Fruit fly (Drosophila melanogaster) whole organism, pupa: Measurements from ENCODE around the gene CG42246.

Experiments
- CG10348 ChIP-seq: fragments of 200-800 bp; sonication (Bioruptor generic); IDR thresholded peaks from 2 replicates; pipeline ENCODE4 v1.3.6; 2022; ENCODE audit warnings: missing biosample characterization, missing genetic modification characterization
- CG12605 ChIP-seq: fragments of 200-800 bp; sonication (Bioruptor generic); IDR thresholded peaks from 2 replicates; pipeline ENCODE4 v1.3.6; 2022; ENCODE audit warnings: missing biosample characterization, missing genetic modification characterization
- CG13204 ChIP-seq: fragments of 200-800 bp; sonication (Bioruptor generic); optimal IDR thresholded peaks from 2 replicates; lab custom pipeline; 2018; ENCODE audit warnings: missing biosample characterization, mild to moderate bottlenecking, missing genetic modification characterization, moderate library complexity
- CG14655 ChIP-seq: fragments of 200-800 bp; sonication (Bioruptor generic); optimal IDR thresholded peaks from 3 replicates; lab custom pipeline; 2017; ENCODE audit warnings: mild to moderate bottlenecking, missing biosample characterization, missing genetic modification reagents, missing genetic modification characterization
- CG15710 ChIP-seq: fragments of 200-800 bp; sonication (Bioruptor generic); optimal IDR thresholded peaks from 2 replicates; lab custom pipeline; 2018; ENCODE audit warnings: missing biosample characterization, mild to moderate bottlenecking, missing genetic modification characterization, moderate library complexity
- CG17806 ChIP-seq: fragments of 200-800 bp; sonication (Bioruptor generic); optimal IDR thresholded peaks from 2 replicates; lab custom pipeline; 2018; ENCODE audit warnings: missing biosample characterization, mild to moderate bottlenecking, missing genetic modification characterization, moderate library complexity
- CG32121 ChIP-seq: fragments of 200-800 bp; sonication (Bioruptor generic); IDR thresholded peaks from 2 replicates; pipeline ENCODE4 v1.3.6; 2022; ENCODE audit warnings: missing biosample characterization, missing genetic modification characterization
- CG34367 ChIP-seq: fragments of 200-800 bp; sonication (Bioruptor generic); optimal IDR thresholded peaks from 2 replicates; lab custom pipeline; 2018; ENCODE audit warnings: missing biosample characterization, mild to moderate bottlenecking, missing genetic modification characterization
- CG4496 ChIP-seq: fragments of 200-800 bp; sonication (Bioruptor generic); IDR thresholded peaks from 3 replicates; pipeline ENCODE4 v1.3.6; 2022; ENCODE audit warnings: missing biosample characterization, missing genetic modification characterization
- CG8159 ChIP-seq: fragments of 200-800 bp; sonication (Bioruptor generic); optimal IDR thresholded peaks from 3 replicates; lab custom pipeline; 2018; ENCODE audit warnings: missing biosample characterization, mild to moderate bottlenecking, missing genetic modification characterization, moderate library complexity
- CG8301 ChIP-seq: fragments of 200-800 bp; sonication (Bioruptor generic); optimal IDR thresholded peaks from 2 replicates; lab custom pipeline; 2018; ENCODE audit warnings: missing biosample characterization, mild to moderate bottlenecking, missing genetic modification characterization
- CG9948 ChIP-seq: fragments of 200-800 bp; sonication (Bioruptor generic); optimal IDR thresholded peaks from 2 replicates; lab custom pipeline; 2018; ENCODE audit warnings: missing biosample characterization, mild to moderate bottlenecking, missing genetic modification characterization, moderate library complexity
- D1 ChIP-seq: fragments of 200-800 bp; sonication (Bioruptor generic); optimal IDR thresholded peaks from 2 replicates; lab custom pipeline; 2018; ENCODE audit warnings: missing biosample characterization, mild to moderate bottlenecking, missing genetic modification characterization, moderate library complexity
- EcR ChIP-seq: fragments of 200-800 bp; sonication (Bioruptor generic); optimal IDR thresholded peaks from 3 replicates; lab custom pipeline; 2019; ENCODE audit warnings: missing biosample characterization, missing genetic modification characterization, mild to moderate bottlenecking, moderate library complexity, missing genetic modification reagents
- Ets98B ChIP-seq: fragments of 200-800 bp; sonication (Bioruptor generic); IDR thresholded peaks from 2 replicates; pipeline ENCODE4 v1.3.6; 2022; ENCODE audit warnings: missing biosample characterization, missing genetic modification characterization
- Pif1A ChIP-seq: fragments of 200-800 bp; sonication (Bioruptor generic); optimal IDR thresholded peaks from 3 replicates; lab custom pipeline; 2016; ENCODE audit warnings: missing biosample characterization, missing genetic modification characterization
- Pif1B ChIP-seq: fragments of 200-800 bp; sonication (Bioruptor generic); optimal IDR thresholded peaks from 3 replicates; lab custom pipeline; 2016; ENCODE audit warnings: missing biosample characterization, missing genetic modification characterization
- Snoo ChIP-seq: fragments of 200-800 bp; sonication (Bioruptor generic); optimal IDR thresholded peaks from 3 replicates; lab custom pipeline; 2017; ENCODE audit warnings: missing biosample characterization, mild to moderate bottlenecking, missing genetic modification characterization, inconsistent platforms
- fd96Ca ChIP-seq: fragments of 200-800 bp; sonication (Bioruptor generic); IDR thresholded peaks from 3 replicates; pipeline ENCODE4 v1.3.6; 2022; ENCODE audit warnings: missing biosample characterization, missing genetic modification characterization
- gl ChIP-seq: fragments of 200-800 bp; sonication (Bioruptor generic); optimal IDR thresholded peaks from 2 replicates; lab custom pipeline; 2018; ENCODE audit warnings: missing biosample characterization, mild to moderate bottlenecking, missing genetic modification characterization
- rn ChIP-seq: fragments of 200-800 bp; sonication (Bioruptor generic); IDR thresholded peaks from 2 replicates; pipeline ENCODE4 v1.3.6; 2022; ENCODE audit warnings: missing biosample characterization, missing genetic modification characterization

Gene CG42246

DNA sequence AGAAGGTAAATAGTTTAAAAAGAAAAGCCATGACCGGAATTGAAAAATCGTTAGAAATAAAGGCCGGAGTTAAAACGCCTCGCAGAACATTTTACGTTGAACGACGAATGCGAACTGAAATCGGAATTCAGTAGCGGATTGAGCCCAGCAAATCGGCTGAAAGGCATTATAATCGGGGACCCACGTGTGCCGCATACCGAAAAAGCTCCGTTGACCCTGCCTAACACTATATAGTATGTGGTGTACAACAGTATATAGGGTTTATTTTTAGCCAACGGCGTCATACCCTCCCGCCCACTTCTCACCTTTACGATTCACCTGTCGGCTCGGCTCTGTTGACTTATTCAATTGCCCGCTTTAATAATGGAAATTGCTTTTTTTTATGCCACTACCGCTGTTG, at the start of gene CG42246:
CG42246 (minus strand) TSS at position 101 of the 400 bp plus-strand sequence.
- TF ChIP-seq CG17806 (tag; lab: Kevin White, UChicago) = no peak
- no peak for TF ChIP-seq CG13204
- TF ChIP-seq fd96Ca (GFP tag; lab: Robert Waterston, UW) = no peak
- no peak for TF ChIP-seq CG9948 (tag; lab: Kevin White, UChicago)
- no peak for TF ChIP-seq rn (GFP tag; lab: Robert Waterston, UW)
- no peak for TF ChIP-seq CG8159 (tag; lab: Kevin White, UChicago)
- TF ChIP-seq Ets98B (GFP tag; lab: Robert Waterston, UW) = no peak
- no peak for TF ChIP-seq CG34367 (tag; lab: Kevin White, UChicago)
- TF ChIP-seq Snoo = no peak
- no peak for TF ChIP-seq D1 (tag; lab: Kevin White, UChicago)
- TF ChIP-seq EcR = no peak
- TF ChIP-seq CG15710 = no peak
- TF ChIP-seq CG14655 (GFP tag; lab: Kevin White, UChicago) = no peak
- no peak for TF ChIP-seq Pif1B (GFP tag; lab: Kevin White, UChicago)
- no peak for TF ChIP-seq CG4496
- TF ChIP-seq Pif1A = no peak
- TF ChIP-seq CG10348 (GFP tag; lab: Robert Waterston, UW) = no peak
- no peak for TF ChIP-seq CG8301 (tag; lab: Kevin White, UChicago)

DNA sequence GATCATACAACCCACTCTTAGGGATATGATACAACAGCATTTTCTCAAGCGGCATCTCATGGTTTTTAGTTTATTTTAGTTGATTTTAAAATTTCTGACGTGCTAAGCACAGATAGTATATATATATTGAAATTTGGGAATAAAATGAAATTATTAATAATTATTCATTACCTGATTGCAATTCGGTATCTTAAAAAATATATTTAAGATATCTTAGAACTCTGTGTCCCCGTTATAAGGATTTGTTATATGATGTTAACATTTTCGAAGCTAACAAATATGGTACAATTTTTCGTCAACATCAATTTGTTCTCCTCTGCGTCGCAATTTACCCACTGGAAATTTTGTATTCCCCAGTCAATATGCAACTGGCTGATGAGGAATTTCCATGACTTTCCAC, 41.5 kb upstream of the CG42246 start, which contains the start of gene CG43198:
CG43198 (minus strand) TSS at position 101 of the 400 bp plus-strand sequence.
- TF ChIP-seq CG14655 (GFP tag; lab: Kevin White, UChicago) (no peak), CG8159 (tag; lab: Kevin White, UChicago) (no peak), CG32121 (GFP tag; lab: Robert Waterston, UW) (no peak), CG12605 (no peak), D1 (tag; lab: Kevin White, UChicago) (no peak), rn (GFP tag; lab: Robert Waterston, UW) (no peak), CG13204 (no peak), CG8301 (tag; lab: Kevin White, UChicago) (no peak), Pif1B (GFP tag; lab: Kevin White, UChicago) (no peak), CG17806 (tag; lab: Kevin White, UChicago) (no peak), Ets98B (GFP tag; lab: Robert Waterston, UW) (no peak), gl (tag; lab: Kevin White, UChicago) (no peak), Snoo (no peak), EcR (no peak)

dm6 chrX:7451909-7452308, 40.2 kb upstream of the CG42246 start, which contains the start of gene CG11368:
Gene CG11368, plus strand, starts transcription at chrX:7452209.
- no peak for TF ChIP-seq CG15710
- no peak for TF ChIP-seq CG8301 (tag; lab: Kevin White, UChicago)
- no peak for TF ChIP-seq CG10348 (GFP tag; lab: Robert Waterston, UW)
- no peak for TF ChIP-seq CG14655 (GFP tag; lab: Kevin White, UChicago)
- TF ChIP-seq Ets98B (GFP tag; lab: Robert Waterston, UW) = no peak

dm6 chrX:7445023-7445422, 33.3 kb upstream of the CG42246 start:
- TF ChIP-seq gl (tag; lab: Kevin White, UChicago) (no peak), CG15710 (no peak), CG12605 (no peak), CG13204 (no peak), Pif1B (GFP tag; lab: Kevin White, UChicago) (no peak), Pif1A (no peak), rn (GFP tag; lab: Robert Waterston, UW) (no peak), CG32121 (GFP tag; lab: Robert Waterston, UW) (no peak), CG14655 (GFP tag; lab: Kevin White, UChicago) (no peak), CG8159 (tag; lab: Kevin White, UChicago) (no peak), CG9948 (tag; lab: Kevin White, UChicago) (no peak), CG10348 (GFP tag; lab: Robert Waterston, UW) (no peak), Ets98B (GFP tag; lab: Robert Waterston, UW) (no peak)

- TF ChIP-seq CG13204 (no peak), CG8301 (tag; lab: Kevin White, UChicago) (no peak), D1 (tag; lab: Kevin White, UChicago) (no peak), CG34367 (tag; lab: Kevin White, UChicago) (no peak), Pif1B (GFP tag; lab: Kevin White, UChicago) (no peak), rn (GFP tag; lab: Robert Waterston, UW) (no peak), CG15710 (no peak), CG4496 (no peak), Ets98B (GFP tag; lab: Robert Waterston, UW) (no peak), CG32121 (GFP tag; lab: Robert Waterston, UW) (no peak), CG14655 (GFP tag; lab: Kevin White, UChicago) (no peak), Snoo (no peak), CG17806 (tag; lab: Kevin White, UChicago) (no peak), CG8159 (tag; lab: Kevin White, UChicago) (no peak), CG10348 (GFP tag; lab: Robert Waterston, UW) (no peak), CG9948 (tag; lab: Kevin White, UChicago) (no peak), CG12605 (no peak), EcR (no peak), fd96Ca (GFP tag; lab: Robert Waterston, UW) (no peak)
These were observed 20.7 kb upstream of the CG42246 start for dm6 chrX:7432393-7432792.

- no peak for TF ChIP-seq gl (tag; lab: Kevin White, UChicago)
- no peak for TF ChIP-seq CG9948 (tag; lab: Kevin White, UChicago)
- no peak for TF ChIP-seq Snoo
- no peak for TF ChIP-seq CG8301 (tag; lab: Kevin White, UChicago)
- no peak for TF ChIP-seq CG34367 (tag; lab: Kevin White, UChicago)
- TF ChIP-seq CG14655 (GFP tag; lab: Kevin White, UChicago) = no peak
- TF ChIP-seq CG12605 = no peak
- TF ChIP-seq CG32121 (GFP tag; lab: Robert Waterston, UW) = no peak
These were observed 13.9 kb upstream of the CG42246 start, which contains the start of gene CG32726 for dm6 chrX:7425643-7426042. Gene CG32726, minus strand, starts transcription at chrX:7425743.
